Worm (Caenorhabditis elegans) whole organism, L3 larva: Measurements from ENCODE around the gene srm-2.

Source experiments
- ama-1 ChIP-seq: fragments of 150-350 bp; optimal IDR thresholded peaks from 2 replicates; lab custom pipeline; 2018
- eor-1 ChIP-seq, 2 experiments: fragments of 150-350 bp; optimal IDR thresholded peaks; 2 replicates each; lab custom pipeline; 2014 to 2018; ENCODE audit warnings: missing biosample characterization in 2 of 2, missing genetic modification characterization in 2 of 2
- lin-15B ChIP-seq: fragments of 150-350 bp; optimal IDR thresholded peaks from 2 replicates; lab custom pipeline; 2014; ENCODE audit warnings: missing biosample characterization, missing genetic modification characterization
- mdl-1 ChIP-seq: fragments of 150-350 bp; optimal IDR thresholded peaks from 2 replicates; lab custom pipeline; 2014; ENCODE audit warnings: missing biosample characterization, missing genetic modification characterization
- nhr-237 ChIP-seq: fragments of 150-350 bp; optimal IDR thresholded peaks from 2 replicates; lab custom pipeline; 2014; ENCODE audit warnings: missing biosample characterization, missing genetic modification characterization
- pqm-1 ChIP-seq: fragments of 150-350 bp; optimal IDR thresholded peaks from 2 replicates; lab custom pipeline; 2017; ENCODE audit warnings: missing biosample characterization, missing genetic modification characterization, inconsistent platforms
- sea-2 ChIP-seq: fragments of 150-350 bp; sonication (generic microtip); optimal IDR thresholded peaks from 4 replicates; lab custom pipeline; 2014; ENCODE audit warnings: missing biosample characterization, missing genetic modification reagents, missing genetic modification characterization
- tbx-2 ChIP-seq: sonication (generic microtip); optimal IDR thresholded peaks from 2 replicates; lab custom pipeline; 2016; ENCODE audit warnings: mild to moderate bottlenecking, missing genetic modification characterization, missing compliant biosample characterization
- unc-62 ChIP-seq: fragments of 150-350 bp; sonication (generic microtip); optimal IDR thresholded peaks from 4 replicates; lab custom pipeline; 2014; ENCODE audit warnings: missing biosample characterization, missing genetic modification reagents, missing genetic modification characterization
- ztf-11 ChIP-seq: fragments of 150-350 bp; optimal IDR thresholded peaks from 2 replicates; lab custom pipeline; 2014; ENCODE audit warnings: missing biosample characterization, missing genetic modification characterization

DNA sequence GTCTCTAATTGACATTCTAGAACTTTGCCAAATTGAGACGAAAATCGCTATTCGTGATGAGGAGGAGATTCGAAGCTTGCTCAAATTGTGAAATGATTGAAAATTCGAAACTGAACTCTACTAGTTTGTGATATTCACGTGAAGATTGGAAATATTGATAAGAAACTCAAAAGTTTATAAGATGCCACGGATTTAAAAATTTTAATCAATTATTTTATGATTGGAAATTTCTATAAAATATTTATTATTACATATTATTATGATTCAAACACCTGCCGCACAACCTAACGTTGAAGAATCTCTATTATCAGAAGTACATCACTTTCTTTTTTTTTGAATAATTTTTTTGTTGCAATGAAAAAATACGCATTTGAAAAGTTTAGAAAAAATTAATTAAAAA, 19.9 kb upstream of the srm-2 start, which contains the start of gene E03H12.7:
- TF ChIP-seq eor-1 (tag; optimal IDR thresholded peaks at IDR 0.05; lab: Kevin White, UChicago), result no peak
- no peak for TF ChIP-seq nhr-237 (tag; lab: Kevin White, UChicago)
- TF ChIP-seq pqm-1, result no peak
- no peak for TF ChIP-seq unc-62 (GFP tag; lab: Kevin White, UChicago)
- TF ChIP-seq mdl-1, result no peak
- TF ChIP-seq sea-2 (GFP tag; lab: Kevin White, UChicago), result no peak
- no peak for TF ChIP-seq ama-1 (lab: Kevin White, UChicago)
- TF ChIP-seq tbx-2, result no peak
- no peak for TF ChIP-seq ztf-11 (tag; lab: Kevin White, UChicago)
- TF ChIP-seq lin-15B (tag; lab: Kevin White, UChicago), result no peak
